Fruit fly (Drosophila melanogaster): ENCODE data around the gene Spn.
A peak's percentile ranks its signal among the peaks of the same experiment; 100 is the strongest.

Gene Spn

dm6 chr3L:2589167-2589910 lies 35.2 kb upstream of the Spn start, which contains the start of gene dos (continued):
- TF ChIP-seq CG12299 (tag; optimal IDR thresholded peaks at IDR 0.05), result peak; percentile 3
- TF ChIP-seq stwl (tag; optimal IDR thresholded peaks at IDR 0.05), result peak; percentile 97
- no peak for TF ChIP-seq CG8089 (GFP tag; optimal IDR thresholded peaks at IDR 0.05)
- TF ChIP-seq Asciz (GFP tag; optimal IDR thresholded peaks at IDR 0.05), result peak; percentile 32
- TF ChIP-seq Scr (GFP tag; IDR thresholded peaks at IDR 0.05; ENCODE audit: partially characterized antibody), result peak; percentile 73
- no peak for TF ChIP-seq so (GFP tag; IDR thresholded peaks at IDR 0.05)
- peak; percentile 39 for TF ChIP-seq CrebB (tag; optimal IDR thresholded peaks at IDR 0.05)
- no peak for TF ChIP-seq CG6272 (GFP tag; IDR thresholded peaks at IDR 0.05)
- TF ChIP-seq Dfd (GFP tag; optimal IDR thresholded peaks at IDR 0.05), result no peak
- TF ChIP-seq Bdp1 (GFP tag; optimal IDR thresholded peaks at IDR 0.05), result peak; percentile 39
- TF ChIP-seq CG2116 (GFP tag; optimal IDR thresholded peaks at IDR 0.05), result peak; percentile 94
- peak; percentile 45 for TF ChIP-seq ind (GFP tag; optimal IDR thresholded peaks at IDR 0.05)
- TF ChIP-seq gro (GFP tag; optimal IDR thresholded peaks at IDR 0.05), result peak; percentile 19
- TF ChIP-seq CG8290 (GFP tag; optimal IDR thresholded peaks at IDR 0.05), result peak; percentile 81
- TF ChIP-seq CG8290 (tag; optimal IDR thresholded peaks at IDR 0.05), result peak; percentile 7 to 79
- no peak for TF ChIP-seq Taf1 (GFP tag; IDR thresholded peaks at IDR 0.05)
- peak; percentile 34 for TF ChIP-seq CG34376 (GFP tag; optimal IDR thresholded peaks at IDR 0.05)
- no peak for TF ChIP-seq emc (GFP tag; optimal IDR thresholded peaks at IDR 0.05)
- TF ChIP-seq al (GFP tag; IDR thresholded peaks at IDR 0.05), result no peak
- no peak for TF ChIP-seq esg (GFP tag; conservative IDR thresholded peaks at IDR 0.05)
- no peak for TF ChIP-seq sc (optimal IDR thresholded peaks at IDR 0.05)
- no peak for TF ChIP-seq sc (GFP tag; optimal IDR thresholded peaks at IDR 0.05)
- TF ChIP-seq Kr (GFP tag; optimal IDR thresholded peaks at IDR 0.05), result no peak
- TF ChIP-seq CG9215 (GFP tag; IDR thresholded peaks at IDR 0.05), result no peak
- TF ChIP-seq scrt (GFP tag; optimal IDR thresholded peaks at IDR 0.05), result peak; percentile 29
- TF ChIP-seq CG15514 (GFP tag; optimal IDR thresholded peaks at IDR 0.05), result peak; percentile 76
- no peak for TF ChIP-seq CG8478 (optimal IDR thresholded peaks at IDR 0.05)
- no peak for TF ChIP-seq z (GFP tag; IDR thresholded peaks at IDR 0.05)
- peak; percentile 42 for TF ChIP-seq CG13424 (tag; optimal IDR thresholded peaks at IDR 0.05)
- no peak for TF ChIP-seq ERR (GFP tag; optimal IDR thresholded peaks at IDR 0.05)
- TF ChIP-seq Hand (GFP tag; optimal IDR thresholded peaks at IDR 0.05), result no peak
- peak; percentile 74 for TF ChIP-seq vnd (GFP tag; IDR thresholded peaks at IDR 0.05; ENCODE audit: partially characterized antibody)
- TF ChIP-seq Hr78 (GFP tag; optimal IDR thresholded peaks at IDR 0.05), result no peak
- no peak for TF ChIP-seq CG15073 (GFP tag; optimal IDR thresholded peaks at IDR 0.05)
- no peak for TF ChIP-seq seq (GFP tag; IDR thresholded peaks at IDR 0.05)
- TF ChIP-seq Stat92E (GFP tag; optimal IDR thresholded peaks at IDR 0.05), result peak in 1 of 3 experiments; percentile 78
- peak; percentile 56 for TF ChIP-seq dmrt11E (tag; optimal IDR thresholded peaks at IDR 0.05)
- TF ChIP-seq CG18619 (GFP tag; optimal IDR thresholded peaks at IDR 0.05), result no peak
- no peak for TF ChIP-seq CG6683 (GFP tag; optimal IDR thresholded peaks at IDR 0.05)
- peak; percentile 69 for TF ChIP-seq Doc3 (GFP tag; IDR thresholded peaks at IDR 0.05; ENCODE audit: partially characterized antibody)
- TF ChIP-seq repo (GFP tag; optimal IDR thresholded peaks at IDR 0.05), result no peak
- no peak for TF ChIP-seq fru (optimal IDR thresholded peaks at IDR 0.05)
- TF ChIP-seq chn (GFP tag; optimal IDR thresholded peaks at IDR 0.05), result peak; percentile 26
- no peak for TF ChIP-seq bowl (GFP tag; IDR thresholded peaks at IDR 0.05)
- no peak for TF ChIP-seq sr (GFP tag; IDR thresholded peaks at IDR 0.05)
- no peak for TF ChIP-seq CG6854 (GFP tag; optimal IDR thresholded peaks at IDR 0.05)
- TF ChIP-seq NC2α (GFP tag; optimal IDR thresholded peaks at IDR 0.05), result no peak
- 0 out of 3 replicates have a peak, but pooled peaks have one; percentile 43 for TF ChIP-seq zfh1 (GFP tag; IDR thresholded peaks at IDR 0.05)
- peak; percentile 38 for TF ChIP-seq zfh2 (GFP tag; optimal IDR thresholded peaks at IDR 0.05)
- peak; percentile 19 for TF ChIP-seq CG7987 (GFP tag; optimal IDR thresholded peaks at IDR 0.05)
- no peak for TF ChIP-seq ken (GFP tag; IDR thresholded peaks at IDR 0.05)
